Worm (Caenorhabditis elegans) whole organism, early embryonic: ENCODE results near the gene F21D12.2.

Experiments used
- B0310.2 ChIP-seq: sonication (generic microtip); optimal IDR thresholded peaks from 2 replicates; lab custom pipeline; 2016; ENCODE audit warnings: mild to moderate bottlenecking, missing genetic modification characterization, missing compliant biosample characterization
- F13C5.2 ChIP-seq: sonication (generic microtip); optimal IDR thresholded peaks from 2 replicates; lab custom pipeline; 2017; ENCODE audit warnings: mild to moderate bottlenecking, missing genetic modification characterization, inconsistent platforms, missing compliant biosample characterization
- aly-1 ChIP-seq: sonication (generic microtip); optimal IDR thresholded peaks from 2 replicates; lab custom pipeline; 2016; ENCODE audit warnings: missing genetic modification characterization, missing compliant biosample characterization
- ama-1 ChIP-seq: fragments of 150-350 bp; optimal IDR thresholded peaks from 2 replicates; lab custom pipeline; 2014
- ceh-13 ChIP-seq: fragments of 200-800 bp; sonication (Bioruptor generic); optimal IDR thresholded peaks from 2 replicates; lab custom pipeline; 2018; ENCODE audit warnings: mild to moderate bottlenecking, missing genetic modification characterization, missing compliant biosample characterization
- ceh-36 ChIP-seq: sonication (generic microtip); optimal IDR thresholded peaks from 2 replicates; lab custom pipeline; 2016; ENCODE audit warnings: missing genetic modification characterization, inconsistent platforms, missing compliant biosample characterization
- ets-7 ChIP-seq: sonication (generic microtip); optimal IDR thresholded peaks from 2 replicates; lab custom pipeline; 2016; ENCODE audit warnings: missing genotype, missing genetic modification characterization, missing compliant biosample characterization
- flt-1 ChIP-seq: fragments of 200-800 bp; sonication (Bioruptor generic); IDR thresholded peaks from 2 replicates; pipeline ENCODE4 v1.3.6; 2022; ENCODE audit warnings: missing genetic modification characterization, missing compliant biosample characterization
- hmbx-1 ChIP-seq: sonication (generic microtip); optimal IDR thresholded peaks from 2 replicates; lab custom pipeline; 2016; ENCODE audit warnings: mild to moderate bottlenecking, missing genetic modification characterization, missing compliant biosample characterization
- hmg-4 ChIP-seq: fragments of 200-800 bp; sonication (Bioruptor generic); optimal IDR thresholded peaks from 2 replicates; lab custom pipeline; 2018; ENCODE audit warnings: mild to moderate bottlenecking, missing genetic modification characterization, missing compliant biosample characterization
- hnd-1 ChIP-seq: sonication (generic microtip); optimal IDR thresholded peaks from 2 replicates; lab custom pipeline; 2016; ENCODE audit warnings: missing genetic modification characterization, missing compliant biosample characterization
- pes-1 ChIP-seq: fragments of 200-800 bp; sonication (Bioruptor generic); IDR thresholded peaks from 2 replicates; pipeline ENCODE4 v1.3.6; 2022; ENCODE audit warnings: missing genetic modification reagents, missing genetic modification characterization, missing compliant biosample characterization
- scrt-1 ChIP-seq: fragments of 200-800 bp; sonication (Bioruptor generic); IDR thresholded peaks from 2 replicates; pipeline ENCODE4 v1.3.6; 2022; ENCODE audit warnings: missing genetic modification characterization, missing compliant biosample characterization
- sea-1 ChIP-seq: fragments of 200-800 bp; sonication (Bioruptor generic); conservative IDR thresholded peaks from 2 replicates; pipeline ENCODE4 v1.3.6; 2022; ENCODE audit warnings: missing genetic modification characterization, missing compliant biosample characterization
- tbx-11 ChIP-seq: fragments of 200-800 bp; sonication (Bioruptor generic); IDR thresholded peaks from 2 replicates; pipeline ENCODE4 v1.3.6; 2022; ENCODE audit warnings: missing genetic modification characterization, missing compliant biosample characterization
- tbx-37 ChIP-seq: fragments of 200-800 bp; sonication (Bioruptor generic); conservative IDR thresholded peaks from 2 replicates; pipeline ENCODE4 v1.3.6; 2022; ENCODE audit warnings: missing genetic modification reagents, missing genetic modification characterization, missing compliant biosample characterization
- tra-4 ChIP-seq: sonication (generic microtip); optimal IDR thresholded peaks from 2 replicates; lab custom pipeline; 2017; ENCODE audit warnings: missing genetic modification characterization, missing compliant biosample characterization

The F21D12.2 gene

DNA sequence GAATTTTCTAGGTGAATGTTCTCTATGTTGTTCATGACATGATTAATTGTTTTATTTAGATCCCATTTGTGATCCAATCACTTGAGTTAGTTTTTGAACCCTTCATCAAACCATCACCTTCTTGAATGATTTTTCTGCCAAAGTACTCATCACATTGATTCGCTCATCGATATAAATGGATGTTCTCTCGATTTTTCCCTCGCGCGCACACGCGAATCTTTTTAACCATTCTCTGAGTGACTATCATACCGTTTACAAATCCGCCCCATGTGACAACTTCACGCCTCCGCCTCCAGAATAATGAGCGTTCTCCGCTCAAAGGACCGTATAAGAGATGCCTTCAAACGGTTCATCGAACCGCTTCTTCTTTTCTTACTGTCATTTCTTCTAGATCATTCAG, 25.3 kb downstream of the F21D12.2 start:
- no peak for TF ChIP-seq aly-1 (tag; lab: Kevin White, UChicago)
- no peak for TF ChIP-seq pes-1 (GFP tag; lab: Robert Waterston, UW)

DNA sequence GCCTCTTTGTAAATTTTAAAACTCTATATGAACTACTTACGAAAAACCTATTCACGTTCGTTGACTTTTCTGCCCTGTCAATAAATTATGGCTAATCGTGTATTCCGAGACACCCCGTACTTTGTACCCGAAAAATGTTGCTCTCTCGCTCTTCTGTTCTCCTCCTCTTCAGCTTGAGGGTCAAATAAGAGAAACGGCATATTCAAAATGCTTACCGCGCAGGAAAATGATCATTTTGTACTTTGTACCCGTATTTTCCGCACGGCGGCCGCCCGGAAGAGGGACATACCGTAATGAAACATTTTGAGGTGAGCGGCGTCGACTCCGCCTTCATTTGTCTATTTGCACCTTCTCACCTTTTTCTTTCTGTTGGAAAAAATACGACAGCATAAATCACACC, 26.1 kb downstream of the F21D12.2 start:
- TF ChIP-seq hmbx-1 (no peak), sea-1 (no peak), hnd-1 (tag; lab: Kevin White, UChicago) (no peak), ceh-36 (tag; lab: Kevin White, UChicago) (no peak), ets-7 (tag; lab: Kevin White, UChicago) (no peak)

DNA sequence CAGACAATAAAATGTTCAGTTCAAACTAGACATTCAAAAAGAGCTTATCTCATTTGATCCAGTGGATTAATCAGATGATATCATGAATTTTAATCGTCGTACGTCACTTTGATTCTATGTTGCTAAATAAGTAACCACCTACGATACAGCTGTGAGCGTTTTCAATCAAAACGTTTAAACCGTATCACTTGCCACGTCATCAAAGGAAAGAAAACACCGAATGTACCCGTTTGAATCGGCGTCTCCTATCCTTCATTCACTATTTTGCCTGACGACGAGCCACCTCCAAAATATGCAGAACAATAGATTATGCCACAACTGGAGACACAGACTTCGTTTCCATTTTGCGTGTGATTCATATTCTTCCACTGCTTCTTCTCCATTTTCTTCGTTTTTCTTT, 28.3 kb downstream of the F21D12.2 start:
- TF ChIP-seq F13C5.2 (tag; lab: Kevin White, UChicago) = no peak
- no peak for TF ChIP-seq tbx-37 (GFP tag; lab: Robert Waterston, UW)
- TF ChIP-seq ama-1 (lab: Kevin White, UChicago) = no peak
- no peak for TF ChIP-seq tbx-11 (GFP tag; lab: Robert Waterston, UW)
- no peak for TF ChIP-seq ets-7 (tag; lab: Kevin White, UChicago)
- no peak for TF ChIP-seq tra-4 (tag; lab: Kevin White, UChicago)

DNA sequence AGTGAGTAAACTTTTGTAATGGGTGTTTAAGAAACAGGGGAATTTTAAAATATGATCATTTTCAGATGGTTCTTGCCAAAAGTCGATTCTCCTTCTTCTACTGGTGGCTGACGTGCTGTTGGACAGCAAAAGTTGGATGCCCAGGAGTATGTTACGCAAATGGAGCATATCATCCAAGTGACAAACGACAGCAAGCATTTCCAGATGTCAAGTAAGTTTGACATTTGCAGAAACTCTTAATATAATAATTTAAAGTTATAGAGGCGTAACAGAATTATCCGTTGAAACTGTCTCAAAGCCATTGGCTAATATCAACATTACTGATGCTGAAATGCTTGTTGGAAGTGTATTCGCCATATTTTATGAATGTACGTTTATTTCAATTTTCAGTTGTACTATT, 30.5 kb downstream of the F21D12.2 start:
- TF ChIP-seq scrt-1 (GFP tag; lab: Robert Waterston, UW) = no peak
- no peak for TF ChIP-seq hnd-1 (tag; lab: Kevin White, UChicago)
- TF ChIP-seq aly-1 (tag; lab: Kevin White, UChicago) = no peak
- TF ChIP-seq flt-1 (GFP tag; lab: Robert Waterston, UW) = no peak
- TF ChIP-seq tbx-37 (GFP tag; lab: Robert Waterston, UW) = no peak
- no peak for TF ChIP-seq ama-1 (lab: Kevin White, UChicago)
- TF ChIP-seq hmg-4 (GFP tag; lab: Kevin White, UChicago) = no peak
- no peak for TF ChIP-seq ets-7 (tag; lab: Kevin White, UChicago)
- no peak for TF ChIP-seq hmbx-1
- no peak for TF ChIP-seq F13C5.2 (tag; lab: Kevin White, UChicago)
- no peak for TF ChIP-seq sea-1
- TF ChIP-seq ceh-13 = no peak
- TF ChIP-seq tbx-11 (GFP tag; lab: Robert Waterston, UW) = no peak
- no peak for TF ChIP-seq pes-1 (GFP tag; lab: Robert Waterston, UW)
- TF ChIP-seq ceh-36 (tag; lab: Kevin White, UChicago) = no peak
- no peak for TF ChIP-seq tra-4 (tag; lab: Kevin White, UChicago)
- no peak for TF ChIP-seq B0310.2 (tag; lab: Kevin White, UChicago)

- no peak for TF ChIP-seq tbx-11 (GFP tag; lab: Robert Waterston, UW)
- no peak for TF ChIP-seq hnd-1 (tag; lab: Kevin White, UChicago)
- TF ChIP-seq tra-4 (tag; lab: Kevin White, UChicago) = no peak
- TF ChIP-seq flt-1 (GFP tag; lab: Robert Waterston, UW) = no peak
- no peak for TF ChIP-seq B0310.2 (tag; lab: Kevin White, UChicago)
- no peak for TF ChIP-seq pes-1 (GFP tag; lab: Robert Waterston, UW)
- TF ChIP-seq aly-1 (tag; lab: Kevin White, UChicago) = no peak
- no peak for TF ChIP-seq tbx-37 (GFP tag; lab: Robert Waterston, UW)
- no peak for TF ChIP-seq sea-1
- TF ChIP-seq hmg-4 (GFP tag; lab: Kevin White, UChicago) = no peak
- TF ChIP-seq ets-7 (tag; lab: Kevin White, UChicago) = no peak
- no peak for TF ChIP-seq ceh-13
Observed at ce11 chrII:7352507-7352906, 34.9 kb downstream of the F21D12.2 start, which contains the start of gene hsp-4. TSS of gene hsp-4 (minus strand) at chrII:7352645.

DNA sequence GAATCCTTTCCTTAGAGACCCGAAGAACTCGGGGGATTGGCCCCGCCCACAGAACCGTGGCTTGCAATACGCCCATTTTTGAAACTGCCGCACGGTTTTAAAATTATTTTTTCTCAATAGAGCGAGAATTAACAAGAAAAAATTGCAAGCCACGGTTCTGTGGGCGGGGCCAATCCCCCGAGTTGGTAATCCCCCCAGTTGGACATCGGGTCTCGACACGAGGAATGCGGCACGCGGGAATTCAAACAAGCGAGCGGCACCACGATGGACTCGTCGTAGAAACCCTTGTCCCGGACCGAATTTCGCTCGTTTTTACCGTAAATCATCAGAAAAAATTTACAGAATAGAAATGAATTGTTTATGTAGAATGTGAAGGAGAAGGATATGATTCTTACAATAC, 35.5 kb downstream of the F21D12.2 start:
- no peak for TF ChIP-seq flt-1 (GFP tag; lab: Robert Waterston, UW)
- TF ChIP-seq ceh-36 (tag; lab: Kevin White, UChicago) = peak; percentile 12

DNA sequence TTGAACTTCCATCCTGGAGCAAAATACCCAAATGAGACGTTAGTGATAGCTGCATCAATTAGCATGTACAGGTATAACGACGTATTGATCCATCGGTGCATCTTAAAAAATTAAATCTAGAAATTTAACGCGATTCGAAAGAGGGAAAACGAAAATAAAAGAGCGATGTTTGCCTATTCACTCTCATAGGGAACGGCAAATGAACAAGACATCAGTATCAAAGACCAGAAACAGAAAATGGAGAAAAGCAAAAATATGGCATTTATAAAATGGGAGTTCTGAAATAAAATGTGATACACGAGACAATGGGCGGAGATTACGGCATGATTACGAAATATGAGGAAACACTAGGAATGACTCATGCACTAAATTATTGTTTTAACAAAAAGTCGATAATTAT, 38.8 kb downstream of the F21D12.2 start, which contains the start of gene haf-2:
TSS of gene haf-2 (minus strand) at position 101 of the 400 bp plus-strand sequence.
- TF ChIP-seq ets-7 (tag; lab: Kevin White, UChicago) = no peak
- TF ChIP-seq hnd-1 (tag; lab: Kevin White, UChicago) = no peak
- TF ChIP-seq pes-1 (GFP tag; lab: Robert Waterston, UW) = no peak
- no peak for TF ChIP-seq sea-1
- TF ChIP-seq tra-4 (tag; lab: Kevin White, UChicago) = no peak
- no peak for TF ChIP-seq hmg-4 (GFP tag; lab: Kevin White, UChicago)
- no peak for TF ChIP-seq B0310.2 (tag; lab: Kevin White, UChicago)

- no peak for TF ChIP-seq tbx-11 (GFP tag; lab: Robert Waterston, UW)
- TF ChIP-seq pes-1 (GFP tag; lab: Robert Waterston, UW) = no peak
- no peak for TF ChIP-seq ama-1 (lab: Kevin White, UChicago)
- no peak for TF ChIP-seq aly-1 (tag; lab: Kevin White, UChicago)
- no peak for TF ChIP-seq scrt-1 (GFP tag; lab: Robert Waterston, UW)
- no peak for TF ChIP-seq hnd-1 (tag; lab: Kevin White, UChicago)
- TF ChIP-seq tbx-37 (GFP tag; lab: Robert Waterston, UW) = no peak
- no peak for TF ChIP-seq ceh-13
- TF ChIP-seq flt-1 (GFP tag; lab: Robert Waterston, UW) = no peak
- TF ChIP-seq ceh-36 (tag; lab: Kevin White, UChicago) = no peak
- TF ChIP-seq tra-4 (tag; lab: Kevin White, UChicago) = no peak
- no peak for TF ChIP-seq ets-7 (tag; lab: Kevin White, UChicago)
- TF ChIP-seq sea-1 = no peak
- TF ChIP-seq hmg-4 (GFP tag; lab: Kevin White, UChicago) = no peak
Observed at ce11 chrII:7356773-7357172, 39.2 kb downstream of the F21D12.2 start.
